Fruit fly (Drosophila melanogaster): ENCODE measurements around the gene dysf.

The dysf gene

dm6 chr3R:26036153-26037144, 62.1 kb downstream of the dysf start (continued):
- TF ChIP-seq lz (GFP tag; optimal IDR thresholded peaks at IDR 0.05) (peak; percentile 91), Lpt (GFP tag; optimal IDR thresholded peaks at IDR 0.05) (peak; percentile 68), CG34406 (GFP tag; optimal IDR thresholded peaks at IDR 0.05) (peak; percentile 89), spab (GFP tag; optimal IDR thresholded peaks at IDR 0.05) (peak; percentile 93), CG31627 (GFP tag; optimal IDR thresholded peaks at IDR 0.05) (peak; percentile 80), cyc (GFP tag; optimal IDR thresholded peaks at IDR 0.05) (peak; percentile 82), acj6 (GFP tag; optimal IDR thresholded peaks at IDR 0.05) (peak; percentile 84), CG6854 (GFP tag; optimal IDR thresholded peaks at IDR 0.05) (peak; percentile 90), Eip93F (GFP tag; optimal IDR thresholded peaks at IDR 0.05) (peak; percentile 53), esn (GFP tag; optimal IDR thresholded peaks at IDR 0.05) (peak; percentile 95), Hr38 (GFP tag; optimal IDR thresholded peaks at IDR 0.05) (no peak)

- TF ChIP-seq fd85E (GFP tag; optimal IDR thresholded peaks at IDR 0.05) (no peak), CG11902 (GFP tag; optimal IDR thresholded peaks at IDR 0.05) (no peak), CG6792 (GFP tag; optimal IDR thresholded peaks at IDR 0.05) (no peak), CG16779 (tag; optimal IDR thresholded peaks at IDR 0.05) (no peak), dac (GFP tag; optimal IDR thresholded peaks at IDR 0.05) (no peak), CG1621 (tag; optimal IDR thresholded peaks at IDR 0.05) (no peak), Sox14 (GFP tag; optimal IDR thresholded peaks at IDR 0.05) (no peak), achi (GFP tag; optimal IDR thresholded peaks at IDR 0.05) (no peak), OdsH (GFP tag; optimal IDR thresholded peaks at IDR 0.05) (no peak), eg (GFP tag; IDR thresholded peaks at IDR 0.05) (no peak), CG31627 (GFP tag; optimal IDR thresholded peaks at IDR 0.05) (no peak), CG10669 (GFP tag; optimal IDR thresholded peaks at IDR 0.05) (no peak)
Measured at dm6 chr3R:26035369-26035656, 63.2 kb downstream of the dysf start.

- TF ChIP-seq ss (GFP tag; optimal IDR thresholded peaks at IDR 0.05) (peak; percentile 41 to 77), svp (GFP tag) (peak; percentile 43), CG10669 (GFP tag; optimal IDR thresholded peaks at IDR 0.05) (no peak), topi (GFP tag; optimal IDR thresholded peaks at IDR 0.05) (no peak), acj6 (GFP tag; optimal IDR thresholded peaks at IDR 0.05) (no peak), CG1621 (tag; optimal IDR thresholded peaks at IDR 0.05) (no peak), Hr38 (GFP tag; optimal IDR thresholded peaks at IDR 0.05) (no peak), fd59A (GFP tag; optimal IDR thresholded peaks at IDR 0.05) (no peak), eg (GFP tag; IDR thresholded peaks at IDR 0.05) (no peak), spab (GFP tag; optimal IDR thresholded peaks at IDR 0.05) (no peak), Met (GFP tag; optimal IDR thresholded peaks at IDR 0.05) (no peak), CG6808 (GFP tag; optimal IDR thresholded peaks at IDR 0.05) (peak; percentile 40), Ets96B (tag; optimal IDR thresholded peaks at IDR 0.05) (peak; percentile 5), Blimp-1 (GFP tag; optimal IDR thresholded peaks at IDR 0.05) (no peak), CG16779 (tag; optimal IDR thresholded peaks at IDR 0.05) (no peak), CG6163 (GFP tag; IDR thresholded peaks at IDR 0.05) (no peak), Hr39 (GFP tag; optimal IDR thresholded peaks at IDR 0.05) (no peak), CG8319 (GFP tag; optimal IDR thresholded peaks at IDR 0.05) (no peak), fd85E (GFP tag; optimal IDR thresholded peaks at IDR 0.05) (no peak), Eip93F (GFP tag; optimal IDR thresholded peaks at IDR 0.05) (no peak), lz (GFP tag; optimal IDR thresholded peaks at IDR 0.05) (no peak), CG4318 (GFP tag; optimal IDR thresholded peaks at IDR 0.05) (no peak), Lpt (GFP tag; optimal IDR thresholded peaks at IDR 0.05) (no peak), CG6792 (GFP tag; optimal IDR thresholded peaks at IDR 0.05) (no peak), CG3919 (GFP tag; optimal IDR thresholded peaks at IDR 0.05) (no peak), dac (GFP tag; optimal IDR thresholded peaks at IDR 0.05) (no peak), vri (GFP tag; optimal IDR thresholded peaks at IDR 0.05) (no peak), CG6854 (GFP tag; optimal IDR thresholded peaks at IDR 0.05) (peak; percentile 53), esn (GFP tag; optimal IDR thresholded peaks at IDR 0.05) (no peak), CG11902 (GFP tag; optimal IDR thresholded peaks at IDR 0.05) (no peak), cyc (GFP tag; optimal IDR thresholded peaks at IDR 0.05) (no peak), pdm3 (GFP tag; optimal IDR thresholded peaks at IDR 0.05) (no peak), CG7368 (GFP tag; optimal IDR thresholded peaks at IDR 0.05) (no peak), CG11762 (GFP tag; optimal IDR thresholded peaks at IDR 0.05; ENCODE audit: insufficient read depth) (no peak), Eip78C (GFP tag) (peak; percentile 60), CG8119 (GFP tag; IDR thresholded peaks at IDR 0.05) (0 out of 3 replicates have a peak, but pooled peaks have one; percentile 19), Hr4 (GFP tag; optimal IDR thresholded peaks at IDR 0.05) (no peak)
Measured at dm6 chr3R:26034643-26035368, 63.7 kb downstream of the dysf start.
